Fruit fly (Drosophila melanogaster): ENCODE data around the gene HGTX.

DNA sequence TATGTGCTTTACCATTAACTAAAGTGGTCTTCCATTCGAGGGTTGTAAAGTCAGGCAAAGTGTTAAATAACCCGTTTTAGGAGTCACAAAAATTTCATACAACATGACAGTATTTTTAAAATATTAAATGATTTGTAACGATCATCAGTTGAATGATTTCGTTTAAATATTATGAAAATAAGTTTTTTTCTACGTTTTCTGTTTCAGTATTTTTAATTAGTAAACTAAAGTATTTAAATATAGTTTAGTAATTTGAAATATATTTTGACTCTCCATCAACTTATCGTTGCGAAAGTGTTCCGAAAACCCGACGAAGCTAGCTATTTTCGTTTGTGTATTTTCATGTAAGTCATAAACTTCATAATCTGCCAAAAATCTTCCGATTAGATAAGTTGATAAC, 32.2 kb downstream of the HGTX start, which contains the start of gene CG42758:
- TF ChIP-seq Dad (GFP tag; optimal IDR thresholded peaks at IDR 0.05) (no peak), CG2678 (tag; optimal IDR thresholded peaks at IDR 0.05) (no peak), unpg (GFP tag; optimal IDR thresholded peaks at IDR 0.05) (no peak)
